Fruit fly (Drosophila melanogaster): ENCODE measurements around the gene lwr.
A peak's percentile ranks its signal among the peaks of the same experiment; 100 is the strongest.

lwr gene

DNA sequence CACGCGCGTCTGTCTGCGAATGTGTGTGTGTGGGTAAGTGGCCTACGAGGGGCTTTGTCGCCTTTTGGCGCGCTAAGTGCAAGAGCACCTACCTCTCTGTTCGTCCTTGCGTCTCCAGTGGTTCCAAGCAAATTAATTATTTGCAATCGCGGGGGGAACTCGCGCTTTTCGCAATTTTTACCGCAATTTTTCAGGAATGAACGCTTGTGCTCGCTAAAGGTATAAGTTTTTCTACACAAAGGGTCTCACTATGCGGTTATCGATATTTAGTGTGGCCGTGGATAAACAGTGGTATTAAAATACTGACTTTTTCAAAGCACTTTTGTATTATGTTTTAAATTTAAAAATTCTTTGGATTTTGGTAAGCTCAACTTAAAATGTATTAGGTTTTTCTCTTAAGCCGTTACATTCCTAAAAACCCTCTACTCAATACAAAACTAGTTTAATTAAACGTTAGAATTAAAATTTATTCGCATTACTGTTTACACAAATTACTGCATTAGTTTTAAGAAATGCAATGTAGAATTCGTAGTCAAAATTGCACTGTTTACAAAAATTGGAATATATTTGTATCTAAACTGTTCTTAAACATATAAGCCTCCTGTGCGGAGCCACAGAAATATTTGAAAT is at the start of gene lwr:
Gene lwr (minus strand): TSS at position 243 of the 630 bp plus-strand sequence.
- TF ChIP-seq noc (tag; optimal IDR thresholded peaks at IDR 0.05) = no peak

DNA sequence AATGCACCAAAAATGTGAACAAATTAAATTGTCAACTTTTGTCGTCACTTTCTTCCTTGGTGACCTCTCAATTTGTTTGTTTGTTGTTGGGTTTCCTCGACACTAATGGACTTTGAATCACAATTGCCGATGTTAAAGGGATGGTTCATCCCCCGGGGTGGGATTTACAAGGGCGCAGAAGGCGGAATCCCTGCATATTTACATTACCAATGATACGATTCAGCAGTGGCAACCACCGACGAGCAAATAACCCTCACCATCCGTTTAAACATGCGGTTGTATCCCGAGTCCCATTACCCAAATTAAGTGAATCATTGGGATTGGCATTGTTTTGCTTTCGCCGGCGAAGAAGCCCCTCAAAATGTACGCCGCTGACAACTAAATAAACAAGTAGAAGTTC is 49.1 kb upstream of the lwr start:
- no peak for TF ChIP-seq noc (tag; optimal IDR thresholded peaks at IDR 0.05)

DNA sequence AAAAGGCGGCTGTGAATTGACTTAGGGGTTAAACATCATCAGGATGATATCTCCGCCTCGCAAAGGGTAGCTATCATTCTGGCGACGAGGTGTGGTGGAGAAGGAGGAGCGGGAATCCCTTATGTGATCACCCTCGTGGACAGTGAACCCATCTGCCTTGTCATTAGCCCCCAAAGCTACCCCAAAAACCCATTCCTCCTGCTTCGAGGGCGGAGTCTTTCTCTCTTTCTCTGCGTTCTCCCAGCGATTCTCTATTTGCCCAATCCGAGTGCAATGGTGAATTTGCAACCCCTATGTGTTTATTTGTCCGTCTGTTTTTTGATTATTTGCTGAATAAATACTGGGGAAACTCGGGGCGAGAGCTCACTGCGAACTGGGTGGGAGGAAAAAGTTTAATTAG is 42.9 kb upstream of the lwr start:
- no peak for TF ChIP-seq noc (tag; optimal IDR thresholded peaks at IDR 0.05)

DNA sequence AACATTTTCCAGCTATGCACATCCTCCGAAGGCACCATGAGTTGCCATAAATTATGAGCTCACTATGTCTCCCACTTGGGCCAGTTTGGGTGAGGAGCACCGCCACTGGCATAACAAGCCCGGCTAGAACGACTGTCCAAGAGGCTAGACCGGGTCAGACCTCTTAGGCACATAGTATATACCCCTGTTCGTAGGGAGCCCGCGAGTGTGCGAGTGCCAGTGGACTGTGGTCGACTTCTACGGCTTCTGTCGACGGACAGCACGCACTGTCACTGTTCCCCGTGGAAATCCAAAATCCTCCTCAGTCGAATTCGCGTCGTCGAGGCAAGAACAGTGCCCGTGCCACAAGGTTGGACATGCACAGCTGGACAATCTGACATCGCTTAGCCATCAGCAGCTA is 34.8 kb upstream of the lwr start, which contains the start of gene Pph13:
Gene Pph13 (plus strand): TSS at position 301 of the 400 bp plus-strand sequence.
- no peak for TF ChIP-seq noc (tag; optimal IDR thresholded peaks at IDR 0.05)

DNA sequence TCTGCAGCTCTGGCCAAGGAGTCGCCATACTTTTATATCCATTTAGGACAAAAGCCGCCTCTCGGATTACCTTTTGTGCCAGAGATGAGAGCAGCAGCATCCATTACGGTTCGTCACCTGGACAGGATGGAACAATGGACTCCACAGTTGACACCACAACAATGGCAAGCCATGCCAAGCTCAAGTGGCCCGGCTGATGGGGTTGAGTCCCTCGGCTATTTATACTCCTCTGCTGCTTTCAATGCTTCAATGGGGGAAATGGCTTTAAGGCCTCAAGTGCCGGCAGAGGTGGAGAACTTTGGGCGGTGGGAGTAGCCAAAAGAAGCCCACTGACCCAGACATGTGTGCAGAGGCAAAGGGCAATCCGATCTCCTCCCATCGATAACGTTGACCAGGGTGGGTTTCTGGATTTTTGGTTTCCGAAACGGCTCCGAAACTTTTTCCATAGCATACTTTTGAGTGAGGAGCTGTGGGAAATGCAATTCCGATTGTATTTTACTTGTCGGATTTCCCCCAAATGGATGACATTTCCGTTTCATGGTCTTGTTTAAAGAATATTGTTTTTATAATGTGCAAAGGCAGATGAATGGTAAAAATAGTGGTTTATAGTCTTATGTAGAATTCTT is 34.3 kb upstream of the lwr start, which contains the start of gene Ptth:
Gene Ptth (minus strand): TSS at position 338 of the 626 bp plus-strand sequence.
- no peak for TF ChIP-seq noc (tag; optimal IDR thresholded peaks at IDR 0.05)

DNA sequence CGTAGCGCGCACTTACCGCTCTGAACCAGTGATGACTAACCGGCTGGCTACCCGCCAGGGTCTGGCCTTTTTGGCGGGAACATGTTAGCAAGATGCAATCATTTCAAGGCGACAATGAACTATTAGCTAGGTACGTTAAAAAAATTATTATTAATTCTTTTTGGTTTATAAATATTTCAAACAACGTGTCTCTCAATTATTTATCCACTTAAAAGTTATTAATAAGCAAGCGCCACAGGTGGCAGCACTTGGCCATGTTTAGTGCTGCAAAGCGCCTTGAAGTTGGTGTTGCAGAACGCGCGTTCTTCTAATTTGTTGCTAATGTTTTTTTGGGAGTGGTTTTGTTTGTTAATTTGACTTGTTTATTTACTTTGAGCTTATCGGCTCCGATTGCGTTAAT is 31.8 kb upstream of the lwr start, which contains the start of the genes Ipk2 and cold:
Gene Ipk2 (minus strand): TSS at position 39 of the 400 bp plus-strand sequence.
Gene cold (plus strand): TSS at position 66 of the 400 bp plus-strand sequence.
- TF ChIP-seq noc (tag; optimal IDR thresholded peaks at IDR 0.05) = peak; percentile 84

DNA sequence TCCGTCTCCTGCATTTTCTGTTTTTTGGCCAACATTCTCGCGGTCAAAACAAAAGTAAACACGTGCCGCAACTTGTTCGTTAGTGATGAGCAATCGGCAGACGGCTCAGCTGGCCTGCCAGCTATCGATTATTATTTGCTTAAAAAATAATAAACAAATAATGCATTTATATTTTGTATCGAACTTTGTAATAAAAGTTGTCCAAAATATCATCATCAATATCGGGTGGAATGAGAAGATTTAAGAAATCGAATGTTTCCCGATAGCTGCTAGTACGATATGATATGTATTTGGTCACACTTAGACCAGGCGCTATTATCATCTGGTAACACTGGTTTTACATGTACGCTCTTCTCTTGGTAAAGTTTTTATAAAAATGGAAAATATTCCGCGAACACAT is 25.6 kb upstream of the lwr start, which contains the start of the genes Nle and Sf3b1:
Gene Nle (minus strand): TSS at position 92 of the 400 bp plus-strand sequence.
Gene Sf3b1 (plus strand): TSS at position 311 of the 400 bp plus-strand sequence.
- TF ChIP-seq noc (tag; optimal IDR thresholded peaks at IDR 0.05) = no peak

DNA sequence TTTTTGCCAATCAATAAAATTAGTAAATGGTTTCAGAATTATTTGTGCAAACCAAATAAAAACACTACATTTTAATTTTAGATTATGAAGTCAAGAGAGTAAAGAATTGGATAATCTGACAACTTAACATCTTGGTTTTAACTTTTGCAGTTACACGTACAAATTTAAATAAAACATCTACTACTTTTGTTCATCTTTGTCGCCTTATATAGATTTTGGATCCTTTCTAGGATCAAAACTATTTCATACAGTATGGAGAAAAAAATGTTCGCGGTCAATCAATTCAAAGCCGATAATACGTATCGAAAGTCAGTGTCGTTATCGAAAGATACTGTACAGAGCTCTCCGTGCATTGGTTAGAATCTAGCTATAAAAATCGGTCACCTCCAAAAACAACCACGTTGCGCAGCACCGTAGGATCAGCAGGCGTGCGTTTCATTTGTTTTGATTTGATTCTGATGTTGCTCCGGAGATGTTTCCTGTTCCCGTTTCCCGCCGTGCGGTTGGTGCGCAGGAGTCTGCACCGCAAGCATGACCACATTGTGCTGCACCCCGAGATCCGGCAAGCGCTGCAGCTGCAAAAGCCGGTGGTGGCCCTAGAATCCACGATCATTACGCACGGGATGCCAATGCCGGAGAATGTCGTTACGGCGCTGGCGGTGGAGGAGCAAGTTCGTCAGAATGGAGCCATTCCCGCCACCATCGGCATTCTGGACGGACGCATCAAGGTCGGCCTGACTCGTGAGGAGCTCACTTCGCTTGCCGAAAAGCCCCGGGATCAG is 21.6 kb upstream of the lwr start, which contains the start of the genes uncNacbeta and CG2794:
Gene uncNacbeta (minus strand): TSS at position 51 of the 782 bp plus-strand sequence.
Gene CG2794 (plus strand): TSS at position 395 of the 782 bp plus-strand sequence.
- TF ChIP-seq noc (tag; optimal IDR thresholded peaks at IDR 0.05) = no peak

DNA sequence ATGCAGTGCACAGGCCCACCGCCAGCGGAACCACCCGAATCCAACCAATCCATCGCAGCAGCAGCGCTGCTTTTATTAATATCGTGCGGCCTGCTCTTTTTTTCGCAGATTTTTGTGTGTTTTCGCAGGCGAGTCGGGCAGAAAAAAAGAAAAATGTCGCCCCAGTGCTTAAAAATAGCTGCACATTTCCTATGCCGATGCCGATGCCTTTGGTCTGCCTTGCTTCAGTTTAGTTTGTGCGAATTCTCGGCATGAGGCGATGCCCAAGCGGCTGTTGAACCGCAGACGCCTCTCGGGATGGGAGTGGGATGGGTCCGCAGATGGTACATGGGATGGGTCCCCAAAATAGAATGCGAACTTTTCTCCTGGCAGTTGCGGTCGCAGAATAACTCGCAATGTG is 20.9 kb upstream of the lwr start:
- no peak for TF ChIP-seq noc (tag; optimal IDR thresholded peaks at IDR 0.05)

DNA sequence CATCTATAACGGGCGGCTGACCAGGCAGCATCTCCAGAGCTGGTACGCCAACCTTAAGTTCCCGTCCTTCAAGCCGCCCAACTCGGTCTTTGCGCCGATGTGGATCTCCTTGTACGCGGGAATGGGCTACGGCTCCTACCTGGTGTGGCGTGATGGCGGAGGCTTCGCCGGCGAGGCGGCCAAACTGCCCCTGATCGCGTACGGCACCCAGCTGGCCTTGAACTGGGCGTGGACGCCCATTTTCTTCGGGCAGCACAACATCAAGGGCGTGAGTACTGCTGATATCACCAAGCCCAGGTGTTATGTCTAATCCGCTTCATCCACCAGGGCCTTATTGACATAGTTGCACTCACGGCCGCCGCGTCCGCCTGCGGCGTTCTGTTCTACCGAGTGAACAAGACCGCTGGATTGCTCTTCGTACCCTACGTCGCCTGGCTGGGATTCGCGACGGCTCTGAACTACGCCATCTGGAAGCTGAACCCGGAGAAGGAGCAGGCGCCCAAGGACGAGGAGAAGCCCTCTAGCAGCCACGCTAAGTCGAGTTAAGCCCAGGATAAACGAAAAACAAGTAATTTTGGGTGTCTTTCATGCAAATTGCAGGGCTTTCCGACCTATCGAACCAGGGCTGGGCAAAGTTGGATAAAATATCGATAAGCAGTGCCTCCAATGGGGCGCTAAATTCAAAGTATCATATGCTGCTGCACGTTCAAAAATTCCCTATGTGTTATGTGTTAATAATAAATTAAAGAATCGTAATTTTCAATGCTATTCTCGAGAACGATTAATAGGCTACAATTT is 17.6 kb upstream of the lwr start, which contains the start of gene rempA:
Gene rempA (minus strand): TSS at position 541 of the 798 bp plus-strand sequence.
- no peak for TF ChIP-seq noc (tag; optimal IDR thresholded peaks at IDR 0.05)

DNA sequence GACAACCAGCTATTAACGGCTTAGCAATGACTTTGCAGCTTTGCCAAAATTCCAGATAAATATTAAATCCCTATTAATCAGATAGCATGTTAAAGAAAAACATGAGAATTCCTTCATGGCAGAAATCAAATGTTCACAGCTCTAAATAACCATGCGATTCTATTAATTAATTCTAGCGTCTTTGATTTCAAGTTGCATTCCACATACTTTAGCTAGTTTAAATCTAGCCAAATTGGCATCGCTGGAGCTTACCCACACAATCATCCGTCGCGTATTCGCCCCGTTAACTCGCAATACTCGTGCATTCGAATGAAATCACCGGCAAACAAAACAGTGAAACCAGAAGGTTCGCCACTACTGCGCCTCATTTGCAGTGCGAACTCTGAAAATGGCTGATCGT is 16.9 kb upstream of the lwr start, which contains the start of gene Tspo:
Gene Tspo (plus strand): TSS at position 302 of the 400 bp plus-strand sequence.
- peak; percentile 11 for TF ChIP-seq noc (tag; optimal IDR thresholded peaks at IDR 0.05)

DNA sequence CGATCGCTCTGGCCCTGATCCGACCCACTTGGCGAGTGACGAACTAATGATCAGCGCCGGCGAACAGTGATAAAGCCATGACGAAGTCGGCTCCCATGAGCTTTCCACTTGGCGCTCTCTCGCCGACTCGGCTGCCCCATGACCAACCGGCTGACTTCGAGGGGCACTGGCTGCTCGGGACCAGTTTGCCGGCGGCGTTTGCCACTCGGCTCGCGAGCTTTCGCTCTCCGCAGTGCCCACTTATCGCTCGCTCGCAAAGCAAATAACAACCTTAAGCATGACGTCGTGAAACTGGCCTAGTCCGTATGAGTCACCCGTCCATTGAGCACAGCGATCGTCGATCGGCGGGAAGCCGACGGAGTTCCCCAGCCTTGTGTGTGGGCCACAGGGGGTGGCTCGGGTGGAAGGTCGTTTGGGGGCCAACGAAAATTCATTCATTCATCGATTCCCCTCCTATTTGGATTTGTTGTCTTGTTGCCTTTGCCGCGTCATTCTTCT is 10.1 kb upstream of the lwr start, which contains the start of gene Ets21C:
Gene Ets21C (minus strand): TSS at position 492 of the 498 bp plus-strand sequence.
- no peak for TF ChIP-seq noc (tag; optimal IDR thresholded peaks at IDR 0.05)

DNA sequence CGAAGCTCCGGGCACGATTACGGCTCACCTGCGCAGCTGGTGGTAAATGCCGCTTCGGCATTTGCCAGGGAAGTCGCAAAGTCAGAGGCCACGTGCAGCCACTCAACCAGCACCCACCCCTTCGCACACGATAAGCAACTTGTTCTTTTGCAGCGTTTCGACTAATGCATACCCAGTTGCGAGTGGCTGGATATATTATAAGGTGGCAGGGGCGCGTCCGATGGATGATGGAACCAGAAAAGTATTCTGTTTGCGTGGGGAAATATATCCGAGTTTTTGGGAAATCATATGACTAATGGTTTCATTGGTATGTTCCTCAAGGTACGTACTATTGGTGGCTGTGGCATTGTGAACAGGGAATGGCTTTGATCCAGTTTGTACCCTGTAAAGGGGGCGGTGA is 7.3 kb upstream of the lwr start:
- no peak for TF ChIP-seq noc (tag; optimal IDR thresholded peaks at IDR 0.05)

DNA sequence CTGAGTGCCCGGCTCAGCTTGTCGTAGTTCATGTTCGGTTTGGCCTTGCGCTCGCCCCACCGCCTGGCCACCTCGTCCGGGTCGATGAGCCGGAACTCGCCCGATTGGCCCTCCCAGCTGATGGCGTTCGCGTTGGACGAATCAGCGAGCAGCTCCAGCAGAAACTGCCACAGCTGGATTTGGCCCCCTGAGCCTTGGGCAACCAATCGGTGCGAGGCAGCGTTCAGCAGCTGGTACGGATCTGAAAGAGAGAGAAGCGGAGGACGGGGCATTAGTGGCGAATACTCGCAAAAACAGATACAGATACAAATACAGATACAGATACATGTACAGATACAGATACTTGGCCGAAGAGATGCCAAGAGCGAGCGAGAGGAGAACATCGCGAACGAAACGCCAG is 5.6 kb upstream of the lwr start:
- no peak for TF ChIP-seq noc (tag; optimal IDR thresholded peaks at IDR 0.05)
